Fruit fly (Drosophila melanogaster): ENCODE measurements around the gene CG45116.

CG45116 gene

DNA sequence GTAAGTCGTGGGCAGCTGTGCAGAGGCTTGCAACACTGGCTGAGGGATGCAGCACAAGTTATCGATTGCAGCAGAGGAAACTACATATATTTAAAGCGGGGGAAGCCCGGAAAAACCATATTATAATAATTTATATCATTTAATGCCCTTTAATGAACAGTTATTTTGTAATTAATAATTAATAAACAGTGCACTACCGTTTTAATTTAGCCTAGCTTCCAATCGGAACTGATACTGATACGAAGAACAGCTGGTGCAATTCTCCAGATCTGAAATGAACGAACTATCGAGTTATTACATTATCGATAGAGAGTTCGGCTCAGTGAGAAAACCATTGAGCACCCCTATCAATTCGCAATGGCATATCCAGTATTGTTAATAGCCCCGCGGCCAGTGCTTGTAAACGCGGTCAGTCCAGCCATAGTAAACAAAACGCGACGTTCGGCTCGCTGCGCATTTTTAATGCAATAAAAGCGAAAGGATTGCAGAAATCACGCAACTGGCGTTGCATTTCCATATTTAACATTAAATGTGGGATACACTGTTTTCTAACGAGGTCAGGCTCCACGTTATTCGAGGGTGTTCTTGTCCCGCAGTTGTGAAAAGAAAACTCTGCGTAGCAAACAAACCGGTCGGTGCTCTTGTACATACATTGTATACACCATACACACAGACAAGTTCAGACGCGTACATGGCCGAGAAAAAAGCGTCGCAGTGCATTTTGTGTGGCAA, 42.3 kb downstream of the CG45116 start, which contains the start of gene CG7369 (continued):
- TF ChIP-seq Rel (GFP tag; optimal IDR thresholded peaks at IDR 0.05): peak; percentile 71
- TF ChIP-seq Rel (tag; optimal IDR thresholded peaks at IDR 0.05): peak; percentile 99

DNA sequence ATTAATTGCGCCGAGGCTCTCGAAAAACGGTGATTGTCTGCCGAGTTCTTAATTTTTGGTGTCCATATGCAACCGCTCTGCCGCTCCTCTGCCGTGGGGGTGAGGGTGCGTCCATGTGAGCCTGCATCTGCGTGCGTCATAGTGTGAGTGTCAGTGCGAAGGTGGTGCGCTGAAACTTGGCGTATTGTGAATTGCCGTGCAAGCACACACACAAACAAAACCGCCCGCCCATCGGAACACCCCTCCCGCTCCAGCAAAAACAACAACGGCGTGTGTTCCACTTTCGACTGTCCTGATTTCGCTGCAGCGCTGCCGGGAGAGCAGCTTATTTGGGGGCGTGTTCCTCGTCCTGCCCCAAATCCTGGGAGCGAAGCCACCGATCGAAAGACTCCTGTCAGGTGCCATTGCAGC, 42.9 kb downstream of the CG45116 start:
- TF ChIP-seq lola (GFP tag; optimal IDR thresholded peaks at IDR 0.05) (peak; percentile 2), dmrt93B (GFP tag; optimal IDR thresholded peaks at IDR 0.05) (no peak)

DNA sequence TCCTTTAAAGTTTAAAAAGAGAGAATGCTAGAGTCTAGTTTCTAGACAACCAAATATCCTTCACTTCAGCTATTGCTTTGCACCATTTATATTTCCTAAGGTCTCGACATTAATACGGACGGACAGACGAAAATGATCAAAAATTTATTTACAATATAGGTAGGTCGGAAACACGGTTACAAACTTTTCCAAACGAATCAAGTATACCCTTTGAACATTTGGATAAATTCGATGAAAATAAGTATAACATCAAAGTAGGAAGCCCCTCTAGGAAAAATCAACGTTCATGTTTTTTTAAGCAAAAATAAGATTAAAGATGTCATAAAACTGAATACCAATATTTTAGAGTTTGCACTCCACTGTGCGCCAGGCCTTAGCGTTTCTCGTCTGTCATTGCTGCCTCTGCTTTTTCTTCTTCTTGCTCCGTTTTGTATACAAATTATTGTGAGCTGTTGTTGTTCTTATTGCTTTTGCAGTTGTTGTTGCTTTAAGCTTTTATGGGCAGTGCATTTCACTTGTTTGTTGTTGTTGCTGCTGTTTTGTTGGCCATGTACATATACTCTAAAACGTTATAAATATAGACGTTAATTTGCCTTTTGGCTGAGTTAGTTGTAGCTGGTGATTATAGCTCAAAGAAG, 43.8 kb downstream of the CG45116 start:
- TF ChIP-seq br (GFP tag; optimal IDR thresholded peaks at IDR 0.05): no peak
- no peak for TF ChIP-seq dsf (GFP tag; optimal IDR thresholded peaks at IDR 0.05; ENCODE audit: borderline replicate concordance)
- no peak for TF ChIP-seq fru (GFP tag; optimal IDR thresholded peaks at IDR 0.05)
- no peak for TF ChIP-seq dmrt93B (GFP tag; optimal IDR thresholded peaks at IDR 0.05)
- TF ChIP-seq pan (optimal IDR thresholded peaks at IDR 0.05): no peak
- TF ChIP-seq usp (GFP tag; optimal IDR thresholded peaks at IDR 0.05): no peak
- no peak for TF ChIP-seq brk (GFP tag; optimal IDR thresholded peaks at IDR 0.05)
- TF ChIP-seq rgr (GFP tag; optimal IDR thresholded peaks at IDR 0.05): peak; percentile 9
- TF ChIP-seq Dif (GFP tag; optimal IDR thresholded peaks at IDR 0.05; ENCODE audit: partially characterized antibody): no peak
- TF ChIP-seq CrebA (GFP tag; optimal IDR thresholded peaks at IDR 0.05; ENCODE audit: borderline replicate concordance): no peak
- TF ChIP-seq psq (GFP tag; optimal IDR thresholded peaks at IDR 0.05): peak; percentile 7
- no peak for TF ChIP-seq Sp1 (GFP tag; optimal IDR thresholded peaks at IDR 0.05)
- no peak for TF ChIP-seq ey (GFP tag; optimal IDR thresholded peaks at IDR 0.05)
- TF ChIP-seq Rel (GFP tag; optimal IDR thresholded peaks at IDR 0.05): no peak
- TF ChIP-seq Rel (tag; optimal IDR thresholded peaks at IDR 0.05): no peak
- no peak for TF ChIP-seq foxo (GFP tag; optimal IDR thresholded peaks at IDR 0.05)
- TF ChIP-seq HLH106 (tag; optimal IDR thresholded peaks at IDR 0.05): no peak
- TF ChIP-seq Mio (GFP tag; optimal IDR thresholded peaks at IDR 0.05): no peak
- no peak for TF ChIP-seq jim (GFP tag; optimal IDR thresholded peaks at IDR 0.05)
- TF ChIP-seq sv (GFP tag; optimal IDR thresholded peaks at IDR 0.05): no peak
- TF ChIP-seq woc (GFP tag; optimal IDR thresholded peaks at IDR 0.05): peak; percentile 46
- TF ChIP-seq N (GFP tag; optimal IDR thresholded peaks at IDR 0.05): no peak
- peak; percentile 30 for TF ChIP-seq h (GFP tag; optimal IDR thresholded peaks at IDR 0.05)
- TF ChIP-seq dl (GFP tag; optimal IDR thresholded peaks at IDR 0.05; ENCODE audit: insufficient read depth in 1 of 2, partially characterized antibody in 2 of 2): no peak

DNA sequence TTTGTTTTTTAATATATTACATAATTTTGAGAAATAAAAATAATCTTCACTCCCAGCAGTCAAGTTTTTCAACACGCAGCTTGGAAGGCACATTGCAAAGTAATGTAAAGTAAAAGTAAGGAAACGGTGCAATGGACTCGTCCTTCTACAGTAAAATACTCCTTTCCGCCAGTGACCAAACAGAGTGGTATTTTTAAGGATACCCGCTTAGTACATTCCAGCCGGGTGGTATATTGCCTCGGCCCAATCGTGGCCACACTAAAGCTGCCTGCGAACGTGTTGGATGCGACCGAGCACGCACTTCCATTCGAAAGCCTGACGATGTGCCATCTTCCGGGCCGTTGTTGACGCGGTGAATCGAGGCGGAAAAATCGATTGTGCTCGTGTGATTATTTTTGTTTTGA, 49.9 kb downstream of the CG45116 start, which contains the start of gene SPoCk:
Gene SPoCk, plus strand, starts transcription at position 298 of the 404 bp plus-strand sequence.
- TF ChIP-seq Jra (GFP tag; optimal IDR thresholded peaks at IDR 0.05): no peak
- peak; percentile 19 for TF ChIP-seq Vsx2 (GFP tag; optimal IDR thresholded peaks at IDR 0.05; ENCODE audit: partially characterized antibody)
- peak; percentile 56 for TF ChIP-seq fru (GFP tag; optimal IDR thresholded peaks at IDR 0.05)
